Worm (Caenorhabditis elegans): ENCODE results near the gene R11D1.7.

DNA sequence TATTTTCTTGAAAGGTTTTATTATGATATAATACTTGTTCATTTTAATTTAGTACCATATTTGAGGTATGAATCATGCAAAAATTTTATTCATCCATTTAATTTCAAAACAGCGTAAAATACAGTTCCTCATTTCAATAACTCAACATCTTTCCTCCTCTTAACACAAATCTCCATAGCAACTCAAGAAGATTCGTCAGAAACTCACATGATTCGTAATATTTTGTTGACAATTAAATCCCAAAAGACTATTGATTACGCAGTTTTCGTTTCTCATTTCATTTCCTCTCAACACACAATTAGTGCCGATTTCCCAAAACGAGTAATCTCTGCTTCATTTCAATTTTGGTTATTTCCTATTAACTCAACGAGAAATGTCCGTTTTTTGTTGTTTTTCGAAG, 11.5 kb upstream of the R11D1.7 start, which contains the start of gene R11D1.2:
- TF ChIP-seq aly-2 (tag; optimal IDR thresholded peaks at IDR 0.05): no peak
- TF ChIP-seq fos-1 (tag; optimal IDR thresholded peaks at IDR 0.05): no peak
- no peak for TF ChIP-seq blmp-1 (tag; optimal IDR thresholded peaks at IDR 0.05; ENCODE audit: insufficient read depth)
- no peak for TF ChIP-seq lsy-2 (tag; optimal IDR thresholded peaks at IDR 0.05)
- no peak for TF ChIP-seq nhr-10 (tag; optimal IDR thresholded peaks at IDR 0.05)
- no peak for TF ChIP-seq skn-1 (tag; optimal IDR thresholded peaks at IDR 0.05)
- TF ChIP-seq unc-62 (GFP tag; optimal IDR thresholded peaks at IDR 0.05): no peak
- TF ChIP-seq nhr-11 (tag; optimal IDR thresholded peaks at IDR 0.05): no peak
- no peak for TF ChIP-seq nhr-77 (tag; optimal IDR thresholded peaks at IDR 0.05)
- TF ChIP-seq peb-1 (tag; optimal IDR thresholded peaks at IDR 0.05): no peak
- no peak for TF ChIP-seq ZK546.5 (tag; optimal IDR thresholded peaks at IDR 0.05)
